Fruit fly (Drosophila melanogaster): ENCODE results near the gene Or67b.

Or67b gene

dm6 chr3L:9601225-9601624 lies 27.8 kb downstream of the Or67b start, which contains the start of the genes CG3088 and CG3306:
TSS of gene CG3088 (minus strand) at chr3L:9601325.
TSS of gene CG3306 (plus strand) at chr3L:9601523.
- TF ChIP-seq noc (tag; optimal IDR thresholded peaks at IDR 0.05), result no peak

dm6 chr3L:9598688-9599087 lies 30.3 kb downstream of the Or67b start, which contains the start of gene CG3222:
TSS of gene CG3222 (plus strand) at chr3L:9598988.
- no peak for TF ChIP-seq noc (tag; optimal IDR thresholded peaks at IDR 0.05)

dm6 chr3L:9597464-9597863 lies 31.5 kb downstream of the Or67b start, which contains the start of gene Tmc:
TSS of gene Tmc (plus strand) at chr3L:9597764.
- TF ChIP-seq noc (tag; optimal IDR thresholded peaks at IDR 0.05), result no peak

- TF ChIP-seq noc (tag; optimal IDR thresholded peaks at IDR 0.05), result no peak
Measured at dm6 chr3L:9583388-9583787, 45.6 kb downstream of the Or67b start.
